Worm (Caenorhabditis elegans) whole organism, L1 larva: ENCODE results near the gene ZK688.4.
A peak's percentile ranks its signal among the peaks of the same experiment; 100 is the strongest.

Experiments used
- C04F5.9 ChIP-seq: sonication (generic microtip); optimal IDR thresholded peaks from 2 replicates; lab custom pipeline; 2016; ENCODE audit warnings: missing genetic modification characterization, missing compliant biosample characterization
- C34B4.2 ChIP-seq: sonication (generic microtip); optimal IDR thresholded peaks from 2 replicates; lab custom pipeline; 2017; ENCODE audit warnings: mild to moderate bottlenecking, missing genetic modification characterization, missing compliant biosample characterization
- F16B12.6 ChIP-seq: fragments of 150-350 bp; optimal IDR thresholded peaks from 2 replicates; lab custom pipeline; 2014; ENCODE audit warnings: missing biosample characterization, missing genetic modification characterization
- Y116A8C.19 ChIP-seq: sonication (generic microtip); optimal IDR thresholded peaks from 2 replicates; lab custom pipeline; 2016; ENCODE audit warnings: missing compliant biosample characterization, missing genetic modification characterization, borderline replicate concordance
- aha-1 ChIP-seq: fragments of 150-350 bp; optimal IDR thresholded peaks from 2 replicates; lab custom pipeline; 2014; ENCODE audit warnings: missing biosample characterization, missing genetic modification characterization
- alr-1 ChIP-seq: fragments of 200-800 bp; sonication (Bioruptor generic); optimal IDR thresholded peaks from 2 replicates; lab custom pipeline; 2018; ENCODE audit warnings: borderline replicate concordance, mild to moderate bottlenecking, missing genetic modification characterization, missing compliant biosample characterization
- aly-2 ChIP-seq: fragments of 150-350 bp; optimal IDR thresholded peaks from 2 replicates; lab custom pipeline; 2014; ENCODE audit warnings: missing biosample characterization, missing genetic modification characterization
- ama-1 ChIP-seq: fragments of 150-350 bp; optimal IDR thresholded peaks from 2 replicates; lab custom pipeline; 2014
- blmp-1 ChIP-seq: fragments of 150-350 bp; optimal IDR thresholded peaks from 2 replicates; lab custom pipeline; 2014; ENCODE audit warnings: missing biosample characterization, missing genetic modification characterization
- ceh-63 ChIP-seq: fragments of 200-800 bp; sonication (Bioruptor generic); optimal IDR thresholded peaks from 2 replicates; lab custom pipeline; 2018; ENCODE audit warnings: mild to moderate bottlenecking, missing genetic modification characterization, missing compliant biosample characterization
- ceh-8 ChIP-seq: fragments of 200-800 bp; sonication (Bioruptor generic); optimal IDR thresholded peaks from 2 replicates; lab custom pipeline; 2018; ENCODE audit warnings: mild to moderate bottlenecking, missing genetic modification characterization, moderate library complexity, missing compliant biosample characterization
- ceh-82 ChIP-seq, 3 experiments: fragments of 150-350 bp in 1 of 3; sonication (generic microtip) in 2 of 3; optimal IDR thresholded peaks; 2 replicates each; lab custom pipeline; 2014 to 2017; ENCODE audit warnings: missing biosample characterization in 3 of 3, missing genetic modification characterization in 3 of 3
- ceh-90 ChIP-seq: sonication (generic microtip); optimal IDR thresholded peaks from 2 replicates; lab custom pipeline; 2016; ENCODE audit warnings: missing genetic modification characterization, missing compliant biosample characterization
- ces-1 ChIP-seq: fragments of 150-350 bp; optimal IDR thresholded peaks from 2 replicates; lab custom pipeline; 2014; ENCODE audit warnings: missing biosample characterization, missing genetic modification reagents, missing genetic modification characterization
- dpl-1 ChIP-seq, 3 experiments: fragments of 150-350 bp in 2 of 3; sonication (generic microtip) in 1 of 3; optimal IDR thresholded peaks; 2 replicates each; lab custom pipeline; 2014 to 2017; ENCODE audit warnings: missing biosample characterization in 3 of 3, missing genetic modification characterization in 3 of 3, missing genetic modification reagents in 3 of 3
- dsc-1 ChIP-seq: sonication (generic microtip); optimal IDR thresholded peaks from 2 replicates; lab custom pipeline; 2016; ENCODE audit warnings: mild to moderate bottlenecking, missing genetic modification characterization, missing compliant biosample characterization
- efl-1 ChIP-seq, 4 experiments: fragments of 150-350 bp; optimal IDR thresholded peaks in 3 of 4; peaks in 1 of 4; 1 replicate in 1 of 4; 2 replicates in 3 of 4; lab custom pipeline; 2014; ENCODE audit warnings: missing biosample characterization in 2 of 4, missing genetic modification characterization in 2 of 4, missing genetic modification reagents in 2 of 4
- efl-3 ChIP-seq: fragments of 200-800 bp; sonication (Bioruptor generic); optimal IDR thresholded peaks from 2 replicates; lab custom pipeline; 2018; ENCODE audit warnings: mild to moderate bottlenecking, missing genetic modification characterization, missing compliant biosample characterization
- egl-13 ChIP-seq: sonication (generic microtip); optimal IDR thresholded peaks from 2 replicates; lab custom pipeline; 2016; ENCODE audit warnings: missing genotype, missing genetic modification reagents, missing genetic modification characterization, missing compliant biosample characterization
- egl-27 ChIP-seq, 2 experiments: fragments of 150-350 bp in 1 of 2; sonication (generic microtip); optimal IDR thresholded peaks; 3 replicates each; lab custom pipeline; 2017 to 2018; ENCODE audit warnings: missing biosample characterization in 2 of 2, missing genetic modification characterization in 2 of 2, missing genetic modification reagents in 2 of 2
- ets-5 ChIP-seq: fragments of 200-800 bp; sonication (Bioruptor generic); IDR thresholded peaks from 2 replicates; pipeline ENCODE4 v1.3.6; 2022; ENCODE audit warnings: missing genetic modification characterization, missing compliant biosample characterization
- fos-1 ChIP-seq: fragments of 150-350 bp; optimal IDR thresholded peaks from 2 replicates; lab custom pipeline; 2014; ENCODE audit warnings: missing biosample characterization, missing genetic modification characterization
- grh-1 ChIP-seq: fragments of 200-800 bp; sonication (Bioruptor generic); IDR thresholded peaks from 2 replicates; pipeline ENCODE4 v1.3.6; 2022; ENCODE audit warnings: missing genetic modification reagents, missing genetic modification characterization, missing compliant biosample characterization
- hlh-4 ChIP-seq: sonication (generic microtip); optimal IDR thresholded peaks from 2 replicates; lab custom pipeline; 2016; ENCODE audit warnings: mild to moderate bottlenecking, missing genetic modification characterization, missing compliant biosample characterization
- hpl-2 ChIP-seq: fragments of 150-350 bp; optimal IDR thresholded peaks from 2 replicates; lab custom pipeline; 2014; ENCODE audit warnings: missing biosample characterization, missing genetic modification reagents, missing genetic modification characterization
- isw-1 ChIP-seq: fragments of 200-800 bp; sonication (Bioruptor generic); IDR thresholded peaks from 2 replicates; pipeline ENCODE4 v1.3.6; 2022; ENCODE audit warnings: missing genetic modification characterization, missing compliant biosample characterization
- lin-15B ChIP-seq: fragments of 150-350 bp; sonication (generic microtip); optimal IDR thresholded peaks from 3 replicates; lab custom pipeline; 2014; ENCODE audit warnings: missing biosample characterization, missing genetic modification characterization
- lin-35 ChIP-seq, 2 experiments: fragments of 150-350 bp; optimal IDR thresholded peaks; 2 replicates each; lab custom pipeline; 2014; ENCODE audit warnings: missing biosample characterization in 2 of 2, missing genetic modification characterization in 2 of 2, missing genetic modification reagents in 2 of 2
- lir-3 ChIP-seq: sonication (generic microtip); optimal IDR thresholded peaks from 2 replicates; lab custom pipeline; 2016; ENCODE audit warnings: mild to moderate bottlenecking, missing genetic modification characterization, moderate library complexity, missing compliant biosample characterization; ENCODE audit not compliant: poor library complexity
- lsy-2 ChIP-seq, 2 experiments: fragments of 150-350 bp; optimal IDR thresholded peaks; 2 replicates each; lab custom pipeline; 2014; ENCODE audit warnings: missing biosample characterization in 2 of 2, missing genetic modification characterization in 2 of 2
- mab-9 ChIP-seq: fragments of 200-800 bp; sonication (Bioruptor generic); IDR thresholded peaks from 2 replicates; pipeline ENCODE4 v1.3.6; 2022; ENCODE audit warnings: missing genetic modification reagents, missing genetic modification characterization, missing compliant biosample characterization
- mdl-1 ChIP-seq, 2 experiments: fragments of 150-350 bp; optimal IDR thresholded peaks; 2 replicates each; lab custom pipeline; 2014 to 2017; ENCODE audit warnings: missing biosample characterization in 2 of 2, missing genetic modification characterization in 2 of 2, inconsistent platforms in 1 of 2
- mef-2 ChIP-seq: fragments of 150-350 bp; optimal IDR thresholded peaks from 2 replicates; lab custom pipeline; 2014; ENCODE audit warnings: missing biosample characterization, missing genetic modification characterization
- nhr-237 ChIP-seq: fragments of 150-350 bp; optimal IDR thresholded peaks from 2 replicates; lab custom pipeline; 2014; ENCODE audit warnings: missing biosample characterization, missing genetic modification characterization
- nhr-28 ChIP-seq: fragments of 150-350 bp; optimal IDR thresholded peaks from 2 replicates; lab custom pipeline; 2014; ENCODE audit warnings: missing biosample characterization, missing genetic modification characterization
- nhr-71 ChIP-seq: sonication (generic microtip); optimal IDR thresholded peaks from 2 replicates; lab custom pipeline; 2016; ENCODE audit warnings: mild to moderate bottlenecking, missing genetic modification characterization, moderate library complexity, missing compliant biosample characterization
- nhr-85 ChIP-seq: sonication (generic microtip); peaks from one replicate; lab custom pipeline; 2016; ENCODE audit warnings: missing genetic modification characterization, inconsistent platforms, missing compliant biosample characterization
- nhr-90 ChIP-seq: sonication (generic microtip); optimal IDR thresholded peaks from 2 replicates; lab custom pipeline; 2016; ENCODE audit warnings: mild to moderate bottlenecking, missing genetic modification characterization, missing compliant biosample characterization; ENCODE audit not compliant: poor library complexity
- pag-3 ChIP-seq: sonication (generic microtip); optimal IDR thresholded peaks from 2 replicates; lab custom pipeline; 2017; ENCODE audit warnings: missing genetic modification characterization, mild to moderate bottlenecking, missing compliant biosample characterization, antibody characterized with exemption, borderline replicate concordance; ENCODE audit not compliant: insufficient read depth
- pax-3 ChIP-seq: fragments of 200-800 bp; sonication (Bioruptor generic); optimal IDR thresholded peaks from 2 replicates; lab custom pipeline; 2018; ENCODE audit warnings: mild to moderate bottlenecking, missing genetic modification characterization, moderate library complexity, missing compliant biosample characterization
- rnt-1 ChIP-seq: sonication (generic microtip); optimal IDR thresholded peaks from 2 replicates; lab custom pipeline; 2016; ENCODE audit warnings: mild to moderate bottlenecking, missing genetic modification characterization, moderate library complexity, missing compliant biosample characterization
- snpc-4 ChIP-seq: fragments of 150-350 bp; optimal IDR thresholded peaks from 2 replicates; lab custom pipeline; 2014; ENCODE audit warnings: missing biosample characterization, missing genetic modification characterization
- sox-4 ChIP-seq: sonication (generic microtip); optimal IDR thresholded peaks from 2 replicates; lab custom pipeline; 2016; ENCODE audit warnings: missing genetic modification characterization, missing compliant biosample characterization
- sup-37 ChIP-seq: fragments of 200-800 bp; sonication (Bioruptor generic); optimal IDR thresholded peaks from 2 replicates; lab custom pipeline; 2018; ENCODE audit warnings: mild to moderate bottlenecking, missing genetic modification characterization, missing compliant biosample characterization
- tbx-2 ChIP-seq: sonication (generic microtip); optimal IDR thresholded peaks from 2 replicates; lab custom pipeline; 2016; ENCODE audit warnings: missing genetic modification characterization, missing compliant biosample characterization
- tlp-1 ChIP-seq: fragments of 150-350 bp; optimal IDR thresholded peaks from 2 replicates; lab custom pipeline; 2014; ENCODE audit warnings: missing biosample characterization, missing genetic modification characterization
- unc-62 ChIP-seq: fragments of 150-350 bp; optimal IDR thresholded peaks from 2 replicates; lab custom pipeline; 2014; ENCODE audit warnings: missing biosample characterization, missing genetic modification reagents, missing genetic modification characterization
- unc-86 ChIP-seq: sonication (generic microtip); optimal IDR thresholded peaks from 2 replicates; lab custom pipeline; 2016; ENCODE audit warnings: missing genetic modification characterization, missing compliant biosample characterization
- unc-98 ChIP-seq: fragments of 200-800 bp; sonication (Bioruptor generic); IDR thresholded peaks from 2 replicates; pipeline ENCODE4 v1.3.6; 2022; ENCODE audit warnings: missing genetic modification characterization, missing compliant biosample characterization
- vab-15 ChIP-seq: sonication (generic microtip); optimal IDR thresholded peaks from 2 replicates; lab custom pipeline; 2017; ENCODE audit warnings: missing genotype, mild to moderate bottlenecking, missing genetic modification characterization, missing compliant biosample characterization
- xbp-1 ChIP-seq: sonication (generic microtip); optimal IDR thresholded peaks from 2 replicates; lab custom pipeline; 2016; ENCODE audit warnings: missing genetic modification characterization, missing compliant biosample characterization
- zag-1 ChIP-seq: fragments of 150-350 bp; optimal IDR thresholded peaks from 2 replicates; lab custom pipeline; 2014; ENCODE audit warnings: missing biosample characterization, missing genetic modification characterization
- ztf-4 ChIP-seq: fragments of 150-350 bp; optimal IDR thresholded peaks from 2 replicates; lab custom pipeline; 2014; ENCODE audit warnings: missing biosample characterization, missing genetic modification characterization

The ZK688.4 gene

ce11 chrIII:7940819-7941218, 46.0 kb downstream of the ZK688.4 start, which contains the start of gene C29E4.12 (continued):
- TF ChIP-seq ama-1 (no peak), lin-35 (GFP tag; optimal IDR thresholded peaks at IDR 0.05; lab: Kevin White, UChicago) (peak; percentile 98 to 99), alr-1 (tag; lab: Kevin White, UChicago) (no peak), unc-62 (GFP tag; lab: Kevin White, UChicago) (no peak), pax-3 (tag; lab: Kevin White, UChicago) (peak; percentile 65), ceh-63 (GFP tag; lab: Kevin White, UChicago) (no peak), mef-2 (no peak), lin-15B (tag; lab: Kevin White, UChicago) (peak; percentile 91), vab-15 (tag; lab: Kevin White, UChicago) (no peak), efl-3 (no peak), C34B4.2 (tag; lab: Kevin White, UChicago) (no peak), mdl-1 (tag; optimal IDR thresholded peaks at IDR 0.05; lab: Kevin White, UChicago) (peak in 1 of 2 experiments; percentile 66), ceh-8 (GFP tag; lab: Kevin White, UChicago) (no peak), ces-1 (no peak), egl-27 (tag; optimal IDR thresholded peaks at IDR 0.05; lab: Kevin White, UChicago) (no peak), pag-3 (no peak), lir-3 (tag; lab: Kevin White, UChicago) (peak; percentile 61), nhr-85 (peak; percentile 86), xbp-1 (tag; lab: Kevin White, UChicago) (peak; percentile 78), dpl-1 (GFP tag; optimal IDR thresholded peaks at IDR 0.05; lab: Kevin White, UChicago) (peak; percentile 96 to 98 (median 98)), sox-4 (no peak), aha-1 (no peak), tbx-2 (peak; percentile 77), ceh-90 (peak; percentile 34), lsy-2 (tag; optimal IDR thresholded peaks at IDR 0.05; lab: Kevin White, UChicago) (peak; percentile 84 to 92), tlp-1 (tag; lab: Kevin White, UChicago) (no peak), mab-9 (GFP tag; lab: Robert Waterston, UW) (no peak), unc-86 (tag; lab: Kevin White, UChicago) (peak; percentile 53), ztf-4 (tag; lab: Kevin White, UChicago) (no peak), sup-37 (GFP tag; lab: Kevin White, UChicago) (no peak), isw-1 (peak; percentile 82), F16B12.6 (peak; percentile 62), egl-13 (peak; percentile 26), grh-1 (GFP tag; lab: Robert Waterston, UW) (peak; percentile 69), ets-5 (GFP tag; lab: Robert Waterston, UW) (no peak), rnt-1 (tag; lab: Kevin White, UChicago) (peak; percentile 87), nhr-71 (peak; percentile 82), hlh-4 (tag; lab: Kevin White, UChicago) (no peak), ceh-82 (tag; optimal IDR thresholded peaks at IDR 0.05; lab: Kevin White, UChicago) (peak; percentile 47 to 79 (median 69)), blmp-1 (tag; lab: Kevin White, UChicago) (peak; percentile 51), nhr-237 (tag; lab: Kevin White, UChicago) (peak; percentile 62), zag-1 (tag; lab: Kevin White, UChicago) (no peak), nhr-90 (peak; percentile 70), fos-1 (tag; lab: Kevin White, UChicago) (peak; percentile 7), dsc-1 (tag; lab: Kevin White, UChicago) (no peak), aly-2 (tag; lab: Kevin White, UChicago) (peak; percentile 64), Y116A8C.19 (tag; lab: Kevin White, UChicago) (no peak), unc-98 (GFP tag; lab: Robert Waterston, UW) (no peak), efl-1 (optimal IDR thresholded peaks at IDR 0.05; lab: Kevin White, UChicago) (peak; percentile 82 to 98), efl-1 (GFP tag; optimal IDR thresholded peaks at IDR 0.05 in 1 of 2; lab: Kevin White, UChicago) (peak; percentile 98 to 100), snpc-4 (peak; percentile 27), nhr-28 (tag; lab: Kevin White, UChicago) (no peak), C04F5.9 (tag; lab: Kevin White, UChicago) (peak; percentile 63), hpl-2 (GFP tag; lab: Kevin White, UChicago) (no peak)
